Fruit fly (Drosophila melanogaster): ENCODE results near the gene TORIP.

TORIP gene

dm6 chr3L:19804908-19805307, at the start of gene TORIP, which contains the start of gene Ccdc58:
TSS of gene TORIP (minus strand) at chr3L:19805080.
TSS of gene Ccdc58 (plus strand) at chr3L:19805181.
- no peak for TF ChIP-seq noc (tag; optimal IDR thresholded peaks at IDR 0.05)

DNA sequence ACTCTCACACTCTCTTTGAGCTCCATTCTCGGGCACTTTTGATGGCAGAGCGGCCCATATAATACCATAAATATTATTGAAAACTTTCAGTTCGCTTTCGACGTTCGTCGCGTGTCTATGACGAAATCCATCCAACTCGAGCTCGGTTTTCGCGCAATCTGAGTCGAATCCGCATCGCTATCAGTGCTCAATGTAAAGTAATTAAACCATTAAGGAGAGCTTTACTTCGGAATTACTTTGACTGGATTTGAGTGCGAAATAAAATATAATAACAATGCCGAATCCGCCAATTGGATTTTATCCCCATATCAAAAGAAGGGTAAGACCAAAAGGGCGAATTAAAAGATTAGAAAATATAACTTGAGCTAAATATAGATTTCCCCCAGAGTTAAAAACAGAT, 43.2 kb upstream of the TORIP start:
- no peak for TF ChIP-seq noc (tag; optimal IDR thresholded peaks at IDR 0.05)

dm6 chr3L:19846960-19847359, 42.1 kb upstream of the TORIP start:
- TF ChIP-seq noc (tag; optimal IDR thresholded peaks at IDR 0.05): peak; percentile 33

dm6 chr3L:19845907-19846301, 41.0 kb upstream of the TORIP start:
- TF ChIP-seq noc (tag; optimal IDR thresholded peaks at IDR 0.05): no peak

dm6 chr3L:19845047-19845906, 40.4 kb upstream of the TORIP start, which contains the start of gene Papss:
TSS of gene Papss (plus strand) at chr3L:19845293.
- TF ChIP-seq noc (tag; optimal IDR thresholded peaks at IDR 0.05): peak; percentile 82

DNA sequence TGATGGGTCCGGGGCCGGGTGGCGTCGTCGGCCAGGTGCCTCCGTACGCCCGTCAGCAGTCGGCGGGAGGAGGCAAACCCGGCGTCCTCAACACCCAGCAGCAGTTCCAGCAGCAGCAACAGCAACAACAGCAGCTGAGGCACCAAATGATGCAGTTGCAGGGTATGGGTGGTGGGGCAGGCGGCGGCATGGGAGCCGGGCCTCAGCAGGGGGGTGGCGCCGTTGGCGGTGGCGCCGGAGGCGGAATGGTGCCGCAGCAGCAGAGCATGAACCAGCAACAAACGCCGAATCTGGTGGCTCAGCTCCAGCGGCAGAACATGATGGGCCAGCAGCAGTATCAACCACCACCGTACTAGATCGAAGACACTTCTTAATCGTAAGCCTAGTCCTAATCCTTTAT, 39.6 kb upstream of the TORIP start:
- TF ChIP-seq noc (tag; optimal IDR thresholded peaks at IDR 0.05): no peak

- TF ChIP-seq noc (tag; optimal IDR thresholded peaks at IDR 0.05): no peak
Measured at dm6 chr3L:19836375-19836937, 31.6 kb upstream of the TORIP start, which contains the start of gene kto. TSS of gene kto (plus strand) at chr3L:19836614.

dm6 chr3L:19834143-19834794, 29.4 kb upstream of the TORIP start, which contains the start of the genes trc and CG32221:
TSS of gene trc (minus strand) at chr3L:19834304.
TSS of gene CG32221 (plus strand) at chr3L:19834670.
- no peak for TF ChIP-seq noc (tag; optimal IDR thresholded peaks at IDR 0.05)

DNA sequence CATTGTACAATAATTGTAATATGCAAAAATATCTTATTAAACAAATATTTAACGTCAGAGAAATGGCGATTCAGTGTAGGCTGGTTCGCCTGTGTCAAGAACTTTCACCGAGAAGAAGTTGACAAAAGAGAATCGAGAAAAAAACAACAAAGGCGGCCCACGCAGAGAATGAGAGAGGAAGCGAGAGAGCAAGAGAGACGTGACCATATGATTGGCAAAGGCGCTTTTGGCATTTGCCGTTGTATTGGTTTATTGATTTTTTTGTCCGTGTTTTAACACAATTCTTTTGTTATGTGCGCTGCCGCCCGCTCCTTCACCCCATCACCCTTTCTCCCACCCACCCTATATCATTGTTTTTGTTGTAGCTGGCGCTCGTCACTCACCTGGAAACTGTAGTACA, 28.3 kb upstream of the TORIP start:
- no peak for TF ChIP-seq noc (tag; optimal IDR thresholded peaks at IDR 0.05)

- TF ChIP-seq noc (tag; optimal IDR thresholded peaks at IDR 0.05): no peak
Measured at dm6 chr3L:19818701-19819100, 13.8 kb upstream of the TORIP start.

DNA sequence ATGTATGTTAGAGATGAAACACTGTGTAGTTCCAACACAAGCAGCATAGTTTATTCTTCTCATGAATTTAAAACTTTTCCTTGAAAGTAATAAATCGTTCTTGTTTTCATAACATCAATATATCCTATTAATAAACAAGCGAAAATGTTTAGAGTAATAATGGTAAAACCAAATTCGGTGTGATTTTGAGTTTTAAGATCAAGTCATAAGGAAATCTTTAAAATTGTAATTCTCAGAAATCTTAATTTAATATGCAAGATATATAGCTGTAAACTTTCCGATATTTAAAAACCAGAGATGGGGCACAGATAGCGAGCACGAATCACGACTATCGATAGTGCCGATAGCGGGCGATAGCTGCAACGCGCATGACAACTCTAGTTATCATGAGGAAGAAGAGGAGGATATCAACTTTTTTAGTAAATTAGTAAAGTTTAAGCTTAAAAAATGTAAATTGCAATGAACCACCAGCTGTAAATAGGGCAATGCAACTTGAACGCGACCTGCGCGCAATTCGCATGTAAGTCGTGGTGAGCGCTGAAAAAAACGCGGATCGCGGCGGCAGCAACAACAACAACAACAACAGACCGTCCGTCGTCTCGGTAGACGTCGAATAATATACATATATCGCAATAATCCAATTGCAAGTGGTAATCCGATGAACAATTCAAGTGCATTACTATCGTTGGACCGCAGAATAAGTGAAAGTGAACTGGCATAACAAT, 13.1 kb upstream of the TORIP start, which contains the start of the genes Fibp and Deaf1:
TSS of gene Fibp (minus strand) at position 161 of the 725 bp plus-strand sequence.
TSS of gene Deaf1 (plus strand) at position 368 of the 725 bp plus-strand sequence.
- TF ChIP-seq noc (tag; optimal IDR thresholded peaks at IDR 0.05): peak; percentile 82

dm6 chr3L:19815472-19816150, 10.7 kb upstream of the TORIP start, which contains the start of gene cyc:
TSS of gene cyc (minus strand) at chr3L:19815938.
- TF ChIP-seq noc (tag; optimal IDR thresholded peaks at IDR 0.05): no peak

- TF ChIP-seq noc (tag; optimal IDR thresholded peaks at IDR 0.05): no peak
Measured at dm6 chr3L:19813075-19813903, 8.4 kb upstream of the TORIP start, which contains the start of gene Cyp305a1. TSS of gene Cyp305a1 (minus strand) at chr3L:19813339.

dm6 chr3L:19812491-19812890, 7.6 kb upstream of the TORIP start:
- TF ChIP-seq noc (tag; optimal IDR thresholded peaks at IDR 0.05): no peak
